ENCODE assay signal across 1 fruit fly cellular context in the genomic region with DNA sequence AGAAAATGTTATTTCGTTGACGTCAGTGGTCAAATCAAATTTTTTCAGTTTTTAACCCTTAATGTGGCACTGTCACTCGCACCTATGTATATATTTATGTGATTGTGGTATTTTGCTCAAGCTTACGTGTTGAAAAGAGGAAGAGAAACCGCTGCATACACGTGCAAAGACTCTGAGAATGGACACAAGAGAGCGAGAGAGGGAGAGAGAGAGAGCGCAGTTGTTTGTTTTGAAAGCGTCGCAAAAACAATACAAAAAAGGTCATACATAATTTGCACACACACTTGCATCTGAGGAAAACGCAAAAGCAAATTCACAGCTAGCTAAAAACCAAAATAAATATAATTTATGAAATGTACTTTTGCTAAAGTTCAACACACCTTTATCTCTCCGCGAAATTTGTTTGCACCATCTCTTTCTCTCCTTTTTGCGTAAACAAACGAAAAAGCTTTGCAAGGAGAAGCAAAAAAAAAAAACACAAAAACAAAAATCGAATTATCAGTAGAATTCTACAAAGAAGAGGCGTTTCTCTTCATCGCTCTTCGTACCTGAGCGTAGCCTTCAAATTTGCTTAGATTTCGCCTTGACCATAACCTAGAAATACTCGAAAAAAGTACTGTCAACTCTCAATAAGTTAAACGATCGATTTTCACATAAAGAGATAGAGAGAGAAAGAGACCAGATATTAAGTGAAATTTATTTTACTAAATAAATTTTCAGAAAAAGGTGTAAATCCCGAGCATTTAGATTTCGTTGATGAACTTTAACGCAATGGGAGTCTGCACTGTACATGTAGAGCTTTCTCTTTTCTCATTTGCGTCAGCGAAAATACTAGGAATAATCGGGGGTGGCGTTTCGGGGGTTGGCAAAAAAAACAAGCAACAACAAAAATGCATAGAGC.
TF ChIP-seq lines count a peak whose summit lies in the region.

No protein-coding gene starts in this region.

TF ChIP-seq in whole organism, embryonic, 481 proteins besides CTCF, POLR2A, EP300 and RAD21 (continued from another document and continues in another):
- TF ChIP-seq CG30403 (GFP tag; optimal IDR thresholded peaks at IDR 0.05; lab: Kevin White, UChicago), result peak; percentile 33
- TF ChIP-seq D19A (tag; optimal IDR thresholded peaks at IDR 0.05; lab: Kevin White, UChicago), result no peak
- TF ChIP-seq CG11560 (tag; IDR thresholded peaks at IDR 0.05; lab: Robert Waterston, UW), result peak; percentile 11; the same call in 1 of the 3 replicates
- TF ChIP-seq Bteb2 (GFP tag; optimal IDR thresholded peaks at IDR 0.05; lab: Kevin White, UChicago), result no peak
- peak; percentile 69 for TF ChIP-seq yki (optimal IDR thresholded peaks at IDR 0.05; lab: Kevin White, UChicago)
- TF ChIP-seq CG31388 (GFP tag; optimal IDR thresholded peaks at IDR 0.05; lab: Kevin White, UChicago), result no peak
- no peak for TF ChIP-seq tup (GFP tag; optimal IDR thresholded peaks at IDR 0.05; lab: Kevin White, UChicago)
- TF ChIP-seq CG11504 (tag; optimal IDR thresholded peaks at IDR 0.05; lab: Kevin White, UChicago), result peak; percentile 40
- TF ChIP-seq ro (GFP tag; IDR thresholded peaks at IDR 0.05; lab: Robert Waterston, UW), result no peak
- TF ChIP-seq Fer2 (tag; optimal IDR thresholded peaks at IDR 0.05; lab: Kevin White, UChicago), result no peak
- TF ChIP-seq CG8089 (GFP tag; optimal IDR thresholded peaks at IDR 0.05; lab: Kevin White, UChicago), result no peak
- peak; percentile 87 for TF ChIP-seq Dbx (GFP tag; IDR thresholded peaks at IDR 0.05; lab: Robert Waterston, UW)
- TF ChIP-seq sd (tag; optimal IDR thresholded peaks at IDR 0.05; lab: Kevin White, UChicago), result peak; percentile 3
- TF ChIP-seq Gsc (GFP tag; IDR thresholded peaks at IDR 0.05; lab: Robert Waterston, UW), result no peak
- TF ChIP-seq CG4707 (GFP tag; optimal IDR thresholded peaks at IDR 0.05; lab: Kevin White, UChicago), result no peak
- no peak for TF ChIP-seq Dfd (GFP tag; optimal IDR thresholded peaks at IDR 0.05; lab: Kevin White, UChicago)
- TF ChIP-seq dimm (GFP tag; IDR thresholded peaks at IDR 0.05; lab: Robert Waterston, UW), result no peak
- TF ChIP-seq CG14050 (GFP tag; IDR thresholded peaks at IDR 0.05; lab: Robert Waterston, UW), result peak; percentile 30; the same call in 2 of the 3 replicates
- TF ChIP-seq slbo (GFP tag; IDR thresholded peaks at IDR 0.05; lab: Robert Waterston, UW), result peak; percentile 86
- no peak for TF ChIP-seq fd64A (GFP tag; optimal IDR thresholded peaks at IDR 0.05; lab: Kevin White, UChicago)
- TF ChIP-seq CG10979 (tag; optimal IDR thresholded peaks at IDR 0.05; lab: Kevin White, UChicago), result no peak
- no peak for TF ChIP-seq BtbVII (GFP tag; optimal IDR thresholded peaks at IDR 0.05; lab: Kevin White, UChicago)
- no peak for TF ChIP-seq CG2199 (GFP tag; IDR thresholded peaks at IDR 0.05; lab: Robert Waterston, UW)
- no peak for TF ChIP-seq CG10267 (tag; optimal IDR thresholded peaks at IDR 0.05; lab: Kevin White, UChicago)
- TF ChIP-seq sisA (GFP tag; IDR thresholded peaks at IDR 0.05; lab: Robert Waterston, UW), result peak; percentile 59; the same call in 1 of the 2 replicates
- no peak for TF ChIP-seq ase (GFP tag; IDR thresholded peaks at IDR 0.05; lab: Robert Waterston, UW)
- no peak for TF ChIP-seq MTF-1 (GFP tag; optimal IDR thresholded peaks at IDR 0.05; lab: Kevin White, UChicago; ENCODE audit: borderline replicate concordance)
- TF ChIP-seq Sin3A (optimal IDR thresholded peaks at IDR 0.05; lab: Kevin White, UChicago), result no peak
- no peak for TF ChIP-seq CG10543 (GFP tag; optimal IDR thresholded peaks at IDR 0.05; lab: Kevin White, UChicago)
- TF ChIP-seq Side (GFP tag; optimal IDR thresholded peaks at IDR 0.05; lab: Kevin White, UChicago), result peak; percentile 4
- peak; percentile 37 for TF ChIP-seq CG9727 (GFP tag; optimal IDR thresholded peaks at IDR 0.05; lab: Kevin White, UChicago)
- TF ChIP-seq CG1529 (GFP tag; optimal IDR thresholded peaks at IDR 0.05; lab: Kevin White, UChicago), result no peak
- TF ChIP-seq NFAT (GFP tag; IDR thresholded peaks at IDR 0.05; lab: Robert Waterston, UW), result peak; percentile 75
- TF ChIP-seq shn (GFP tag; optimal IDR thresholded peaks at IDR 0.05; lab: Kevin White, UChicago), result no peak
- no peak for TF ChIP-seq dan (GFP tag; IDR thresholded peaks at IDR 0.05; lab: Robert Waterston, UW)
- TF ChIP-seq Ets97D (GFP tag; optimal IDR thresholded peaks at IDR 0.05; lab: Kevin White, UChicago), result no peak
- no peak for TF ChIP-seq ara (GFP tag; IDR thresholded peaks at IDR 0.05; lab: Robert Waterston, UW)
- TF ChIP-seq CG6175 (GFP tag; IDR thresholded peaks at IDR 0.05; lab: Robert Waterston, UW), result peak; percentile 55; the same call in 2 of the 3 replicates
- TF ChIP-seq CG13894 (tag; optimal IDR thresholded peaks at IDR 0.05; lab: Kevin White, UChicago), result peak; percentile 59
- no peak for TF ChIP-seq Elba2 (GFP tag; optimal IDR thresholded peaks at IDR 0.05; lab: Kevin White, UChicago)
- peak; percentile 10 for TF ChIP-seq Fer1 (GFP tag; optimal IDR thresholded peaks at IDR 0.05; lab: Kevin White, UChicago)
- no peak for TF ChIP-seq CG5180 (GFP tag; optimal IDR thresholded peaks at IDR 0.05; lab: Kevin White, UChicago)
- TF ChIP-seq sim (GFP tag; IDR thresholded peaks at IDR 0.05; lab: Robert Waterston, UW), result no peak
- 0 out of 2 replicates have a peak, but pooled peaks have one; percentile 23 for TF ChIP-seq CG10321 (GFP tag; IDR thresholded peaks at IDR 0.05; lab: Robert Waterston, UW)
- TF ChIP-seq sens (GFP tag; lab: Kevin White, UChicago), result peak; percentile 76
- no peak for TF ChIP-seq Opbp (GFP tag; IDR thresholded peaks at IDR 0.05; lab: Robert Waterston, UW; ENCODE audit: partially characterized antibody)
- no peak for TF ChIP-seq CG11093 (GFP tag; IDR thresholded peaks at IDR 0.05; lab: Robert Waterston, UW)
- TF ChIP-seq E2f2 (GFP tag; IDR thresholded peaks at IDR 0.05; lab: Robert Waterston, UW), result peak; percentile 19; the same call in 1 of the 2 replicates
- TF ChIP-seq CG11456 (GFP tag; IDR thresholded peaks at IDR 0.05; lab: Robert Waterston, UW), result no peak; the same call in 2 of the 3 replicates
- peak; percentile 62 for TF ChIP-seq CG2678 (tag; optimal IDR thresholded peaks at IDR 0.05; lab: Kevin White, UChicago)
- no peak for TF ChIP-seq zf30C (GFP tag; optimal IDR thresholded peaks at IDR 0.05; lab: Kevin White, UChicago)
- peak; percentile 17 for TF ChIP-seq Sox102F (GFP tag; optimal IDR thresholded peaks at IDR 0.05; lab: Kevin White, UChicago)
- no peak for TF ChIP-seq btn (GFP tag; optimal IDR thresholded peaks at IDR 0.05; lab: Kevin White, UChicago)
- TF ChIP-seq Hr78 (GFP tag; optimal IDR thresholded peaks at IDR 0.05; lab: Kevin White, UChicago), result peak in 1 of 2 experiments; percentile 30
- TF ChIP-seq jumu (GFP tag; optimal IDR thresholded peaks at IDR 0.05; lab: Kevin White, UChicago), result peak; percentile 24
- no peak for TF ChIP-seq org-1 (GFP tag; optimal IDR thresholded peaks at IDR 0.05; lab: Kevin White, UChicago)
- no peak for TF ChIP-seq CG34224 (GFP tag; IDR thresholded peaks at IDR 0.05; lab: Robert Waterston, UW; ENCODE audit: partially characterized antibody)
- TF ChIP-seq CG1832 (GFP tag; optimal IDR thresholded peaks at IDR 0.05; lab: Kevin White, UChicago), result no peak
- TF ChIP-seq HmgD (GFP tag; optimal IDR thresholded peaks at IDR 0.05; lab: Kevin White, UChicago), result no peak
- no peak for TF ChIP-seq CG30020 (tag; optimal IDR thresholded peaks at IDR 0.05; lab: Kevin White, UChicago)
- peak; percentile 36 for TF ChIP-seq CG12155 (GFP tag; optimal IDR thresholded peaks at IDR 0.05; lab: Kevin White, UChicago)
- peak; percentile 80 for TF ChIP-seq lab (GFP tag; optimal IDR thresholded peaks at IDR 0.05; lab: Kevin White, UChicago)
- TF ChIP-seq zfh1 (GFP tag; IDR thresholded peaks at IDR 0.05; lab: Robert Waterston, UW), result peak; percentile 46; the same call in 2 of the 3 replicates
- TF ChIP-seq klu (GFP tag; IDR thresholded peaks at IDR 0.05; lab: Robert Waterston, UW), result peak; percentile 47
- TF ChIP-seq sna (GFP tag; IDR thresholded peaks at IDR 0.05; lab: Robert Waterston, UW; ENCODE audit: partially characterized antibody), result no peak
- no peak for TF ChIP-seq Hr39 (optimal IDR thresholded peaks at IDR 0.05; lab: Kevin White, UChicago)
- peak; percentile 25 for TF ChIP-seq Myb (GFP tag; optimal IDR thresholded peaks at IDR 0.05; lab: Kevin White, UChicago)
- TF ChIP-seq CG12659 (GFP tag; optimal IDR thresholded peaks at IDR 0.05; lab: Kevin White, UChicago), result no peak
- TF ChIP-seq CG10431 (GFP tag; optimal IDR thresholded peaks at IDR 0.05; lab: Kevin White, UChicago), result no peak
- TF ChIP-seq Atf3 (GFP tag; optimal IDR thresholded peaks at IDR 0.05; lab: Kevin White, UChicago), result no peak
- peak; percentile 18; the same call in 1 of the 2 replicates for TF ChIP-seq HLH3B (GFP tag; IDR thresholded peaks at IDR 0.05; lab: Robert Waterston, UW)
- TF ChIP-seq unc-4 (GFP tag; IDR thresholded peaks at IDR 0.05; lab: Robert Waterston, UW; ENCODE audit: partially characterized antibody), result no peak
- TF ChIP-seq da (GFP tag; optimal IDR thresholded peaks at IDR 0.05; lab: Kevin White, UChicago), result no peak
- TF ChIP-seq Sry-δ (GFP tag; optimal IDR thresholded peaks at IDR 0.05; lab: Kevin White, UChicago), result peak; percentile 1
- TF ChIP-seq CG5245 (GFP tag; optimal IDR thresholded peaks at IDR 0.05; lab: Kevin White, UChicago), result no peak
- TF ChIP-seq CG8359 (GFP tag; optimal IDR thresholded peaks at IDR 0.05; lab: Kevin White, UChicago; ENCODE audit: borderline replicate concordance), result no peak
- no peak for TF ChIP-seq CG11398 (GFP tag; optimal IDR thresholded peaks at IDR 0.05; lab: Kevin White, UChicago)
- TF ChIP-seq tx (GFP tag; optimal IDR thresholded peaks at IDR 0.05; lab: Kevin White, UChicago), result peak; percentile 11
- no peak for TF ChIP-seq Hr51 (GFP tag; optimal IDR thresholded peaks at IDR 0.05; lab: Kevin White, UChicago)
- TF ChIP-seq CG9437 (GFP tag; optimal IDR thresholded peaks at IDR 0.05; lab: Kevin White, UChicago), result peak; percentile 53
- TF ChIP-seq Dll (GFP tag; IDR thresholded peaks at IDR 0.05; lab: Robert Waterston, UW; ENCODE audit: partially characterized antibody), result no peak
- TF ChIP-seq twi (tag; optimal IDR thresholded peaks at IDR 0.05; lab: Kevin White, UChicago), result no peak
- TF ChIP-seq CG31365 (tag; optimal IDR thresholded peaks at IDR 0.05; lab: Kevin White, UChicago), result no peak
- TF ChIP-seq zfh2 (GFP tag; optimal IDR thresholded peaks at IDR 0.05; lab: Kevin White, UChicago), result peak; percentile 85
- TF ChIP-seq CkIIα-i1 (GFP tag; IDR thresholded peaks at IDR 0.05; lab: Robert Waterston, UW), result no peak
- TF ChIP-seq Six4 (GFP tag; optimal IDR thresholded peaks at IDR 0.05; lab: Kevin White, UChicago), result no peak
- peak; percentile 69; the same call in 2 of the 4 replicates for TF ChIP-seq chinmo (GFP tag; IDR thresholded peaks at IDR 0.05; lab: Robert Waterston, UW; ENCODE audit: partially characterized antibody)
- TF ChIP-seq CG7987 (GFP tag; optimal IDR thresholded peaks at IDR 0.05; lab: Kevin White, UChicago), result no peak
- peak; percentile 32; the same call in 1 of the 2 replicates for TF ChIP-seq esg (GFP tag; conservative IDR thresholded peaks at IDR 0.05; lab: Robert Waterston, UW)
- TF ChIP-seq chn (GFP tag; optimal IDR thresholded peaks at IDR 0.05; lab: Kevin White, UChicago), result peak; percentile 2
- no peak for TF ChIP-seq CG12942 (GFP tag; optimal IDR thresholded peaks at IDR 0.05; lab: Kevin White, UChicago)
- no peak for TF ChIP-seq CG31441 (GFP tag; IDR thresholded peaks at IDR 0.05; lab: Robert Waterston, UW)
- no peak for TF ChIP-seq CG2202 (tag; optimal IDR thresholded peaks at IDR 0.05; lab: Kevin White, UChicago)
- TF ChIP-seq tin (GFP tag; optimal IDR thresholded peaks at IDR 0.05; lab: Kevin White, UChicago), result no peak
- no peak for TF ChIP-seq ssp (GFP tag; IDR thresholded peaks at IDR 0.05; lab: Robert Waterston, UW)
- TF ChIP-seq CG3281 (GFP tag; optimal IDR thresholded peaks at IDR 0.05; lab: Kevin White, UChicago), result peak; percentile 59
- no peak for TF ChIP-seq Dip2 (GFP tag; IDR thresholded peaks at IDR 0.05; lab: Robert Waterston, UW)
- TF ChIP-seq grn (GFP tag; optimal IDR thresholded peaks at IDR 0.05; lab: Kevin White, UChicago), result no peak
- TF ChIP-seq CG17802 (tag; optimal IDR thresholded peaks at IDR 0.05; lab: Kevin White, UChicago), result no peak
- no peak for TF ChIP-seq HLHmδ (GFP tag; optimal IDR thresholded peaks at IDR 0.05; lab: Kevin White, UChicago)
- TF ChIP-seq B-H2 (GFP tag; optimal IDR thresholded peaks at IDR 0.05; lab: Kevin White, UChicago), result no peak
- TF ChIP-seq Usf (GFP tag; optimal IDR thresholded peaks at IDR 0.05; lab: Kevin White, UChicago), result peak; percentile 11
- peak; percentile 83 for TF ChIP-seq CG32532 (GFP tag; IDR thresholded peaks at IDR 0.05; lab: Robert Waterston, UW)
- TF ChIP-seq CG2889 (GFP tag; IDR thresholded peaks at IDR 0.05; lab: Robert Waterston, UW), result no peak
- TF ChIP-seq D (optimal IDR thresholded peaks at IDR 0.05; lab: Kevin White, UChicago), result no peak
- TF ChIP-seq D (GFP tag; optimal IDR thresholded peaks at IDR 0.05; lab: Kevin White, UChicago), result no peak
- no peak for TF ChIP-seq CG8388 (GFP tag; optimal IDR thresholded peaks at IDR 0.05; lab: Kevin White, UChicago)
- TF ChIP-seq CG6272 (GFP tag; IDR thresholded peaks at IDR 0.05; lab: Robert Waterston, UW), result no peak
- TF ChIP-seq D19B (GFP tag; optimal IDR thresholded peaks at IDR 0.05; lab: Kevin White, UChicago), result peak; percentile 20
- no peak for TF ChIP-seq CG4617 (GFP tag; optimal IDR thresholded peaks at IDR 0.05; lab: Kevin White, UChicago; ENCODE audit: borderline replicate concordance)
- TF ChIP-seq jing (GFP tag; optimal IDR thresholded peaks at IDR 0.05; lab: Kevin White, UChicago), result no peak
- TF ChIP-seq CG2120 (GFP tag; optimal IDR thresholded peaks at IDR 0.05; lab: Kevin White, UChicago), result peak; percentile 88
- no peak for TF ChIP-seq CG5953 (GFP tag; IDR thresholded peaks at IDR 0.05; lab: Robert Waterston, UW)
- TF ChIP-seq crc (GFP tag; optimal IDR thresholded peaks at IDR 0.05; lab: Kevin White, UChicago), result no peak
- TF ChIP-seq zen2 (GFP tag; IDR thresholded peaks at IDR 0.05; lab: Robert Waterston, UW; ENCODE audit: partially characterized antibody), result no peak
- no peak for TF ChIP-seq CG1647 (GFP tag; optimal IDR thresholded peaks at IDR 0.05; lab: Kevin White, UChicago)
- peak; percentile 70 for TF ChIP-seq pho (GFP tag; optimal IDR thresholded peaks at IDR 0.05; lab: Kevin White, UChicago)
- no peak for TF ChIP-seq vnd (GFP tag; IDR thresholded peaks at IDR 0.05; lab: Robert Waterston, UW; ENCODE audit: partially characterized antibody)
- TF ChIP-seq CG8281 (tag; optimal IDR thresholded peaks at IDR 0.05; lab: Kevin White, UChicago), result no peak
- TF ChIP-seq en (GFP tag; optimal IDR thresholded peaks at IDR 0.05; lab: Kevin White, UChicago), result no peak
- TF ChIP-seq CG14860 (GFP tag; IDR thresholded peaks at IDR 0.05; lab: Robert Waterston, UW; ENCODE audit: partially characterized antibody), result no peak
- peak; percentile 22 for TF ChIP-seq abd-A (tag; optimal IDR thresholded peaks at IDR 0.05; lab: Kevin White, UChicago)
